Worm (Caenorhabditis elegans) whole organism, young adult: ENCODE data around the gene hcp-3.
A peak's percentile ranks its signal among the peaks of the same experiment; 100 is the strongest.

ENCODE experiments used
- F23B12.7 ChIP-seq: sonication (generic microtip); optimal IDR thresholded peaks from 2 replicates; lab custom pipeline; 2017; ENCODE audit warnings: missing genetic modification characterization, mild to moderate bottlenecking, missing compliant biosample characterization, antibody characterized with exemption, moderate library complexity; ENCODE audit not compliant: insufficient read depth
- F33H1.4 ChIP-seq: fragments of 200-800 bp; sonication (Bioruptor generic); IDR thresholded peaks from 2 replicates; pipeline ENCODE4 v1.3.6; 2022; ENCODE audit warnings: missing genetic modification reagents, missing genetic modification characterization, missing compliant biosample characterization
- F37B4.10 ChIP-seq: fragments of 200-800 bp; sonication (Bioruptor generic); IDR thresholded peaks from 2 replicates; pipeline ENCODE4 v1.3.6; 2022; ENCODE audit warnings: missing genetic modification characterization, missing compliant biosample characterization
- K11D2.4 ChIP-seq: fragments of 200-800 bp; sonication (Bioruptor generic); IDR thresholded peaks from 2 replicates; pipeline ENCODE4 v1.3.6; 2022; ENCODE audit warnings: missing genetic modification reagents, missing genetic modification characterization, missing compliant biosample characterization
- T26A5.8 ChIP-seq: sonication (generic microtip); optimal IDR thresholded peaks from 2 replicates; lab custom pipeline; 2016; ENCODE audit warnings: missing genetic modification characterization, missing compliant biosample characterization
- Y53F4B.3 ChIP-seq: fragments of 200-800 bp; sonication (Bioruptor generic); IDR thresholded peaks from 2 replicates; pipeline ENCODE4 v1.3.6; 2022; ENCODE audit warnings: missing genetic modification reagents, missing genetic modification characterization, missing compliant biosample characterization
- Y53G8AR.9 ChIP-seq: fragments of 200-800 bp; sonication (Bioruptor generic); conservative IDR thresholded peaks from 2 replicates; pipeline ENCODE4 v1.3.6; 2022; ENCODE audit warnings: missing genetic modification reagents, missing genetic modification characterization, missing compliant biosample characterization
- Y95B8A.8 ChIP-seq: fragments of 200-800 bp; sonication (Bioruptor generic); IDR thresholded peaks from 2 replicates; pipeline ENCODE4 v1.3.6; 2022; ENCODE audit warnings: missing genetic modification reagents, missing genetic modification characterization, missing compliant biosample characterization
- akir-1 ChIP-seq: fragments of 200-800 bp; sonication (Bioruptor generic); optimal IDR thresholded peaks from 2 replicates; lab custom pipeline; 2018; ENCODE audit warnings: mild to moderate bottlenecking, missing genetic modification characterization, moderate library complexity, missing compliant biosample characterization
- aptf-3 ChIP-seq: fragments of 200-800 bp; sonication (Bioruptor generic); IDR thresholded peaks from 2 replicates; pipeline ENCODE4 v1.3.6; 2022; ENCODE audit warnings: missing genetic modification characterization, missing compliant biosample characterization
- bed-2 ChIP-seq: fragments of 200-800 bp; sonication (Bioruptor generic); IDR thresholded peaks from 2 replicates; pipeline ENCODE4 v1.3.6; 2022; ENCODE audit warnings: missing genetic modification reagents, missing genetic modification characterization, missing compliant biosample characterization
- cebp-1 ChIP-seq, 2 experiments: fragments of 200-800 bp in 1 of 2; sonication (Bioruptor generic) in 1 of 2; sonication (generic microtip) in 1 of 2; IDR thresholded peaks in 1 of 2; optimal IDR thresholded peaks in 1 of 2; 2 replicates each; pipeline versions ENCODE4 v1.3.6 to Lab custom; 2017 to 2022; ENCODE audit warnings: missing compliant biosample characterization in 2 of 2, missing genetic modification characterization in 2 of 2, mild to moderate bottlenecking in 1 of 2, missing genetic modification reagents in 1 of 2, moderate library complexity in 1 of 2
- ceh-91 ChIP-seq: fragments of 200-800 bp; sonication (Bioruptor generic); IDR thresholded peaks from 2 replicates; pipeline ENCODE4 v1.3.6; 2022; ENCODE audit warnings: missing genetic modification reagents, missing genetic modification characterization, missing compliant biosample characterization
- chd-7 ChIP-seq: sonication (generic microtip); optimal IDR thresholded peaks from 2 replicates; lab custom pipeline; 2016; ENCODE audit warnings: mild to moderate bottlenecking, missing genetic modification characterization, moderate library complexity, missing compliant biosample characterization
- dox-1 ChIP-seq: fragments of 200-800 bp; sonication (Bioruptor generic); IDR thresholded peaks from 2 replicates; pipeline ENCODE4 v1.3.6; 2022; ENCODE audit warnings: missing genetic modification reagents, missing genetic modification characterization, missing compliant biosample characterization
- dpff-1 ChIP-seq: sonication (generic microtip); optimal IDR thresholded peaks from 2 replicates; lab custom pipeline; 2017; ENCODE audit warnings: mild to moderate bottlenecking, missing genetic modification characterization, missing compliant biosample characterization
- efl-1 ChIP-seq: fragments of 150-350 bp; optimal IDR thresholded peaks from 2 replicates; lab custom pipeline; 2014; ENCODE audit warnings: missing biosample characterization, missing genetic modification reagents, missing genetic modification characterization
- egl-44 ChIP-seq: fragments of 200-800 bp; sonication (Bioruptor generic); IDR thresholded peaks from 2 replicates; pipeline ENCODE4 v1.3.6; 2022; ENCODE audit warnings: missing genetic modification reagents, missing genetic modification characterization, missing compliant biosample characterization
- ekl-4 ChIP-seq: fragments of 200-800 bp; sonication (Bioruptor generic); IDR thresholded peaks from 2 replicates; pipeline ENCODE4 v1.3.6; 2022; ENCODE audit warnings: missing genetic modification reagents, missing genetic modification characterization, missing compliant biosample characterization
- ets-4 ChIP-seq: fragments of 200-800 bp; sonication (Bioruptor generic); optimal IDR thresholded peaks from 2 replicates; lab custom pipeline; 2018; ENCODE audit warnings: mild to moderate bottlenecking, missing genetic modification characterization, missing compliant biosample characterization
- him-1 ChIP-seq: sonication (generic microtip); optimal IDR thresholded peaks from 2 replicates; lab custom pipeline; 2016; ENCODE audit warnings: missing genotype, missing genetic modification reagents, missing genetic modification characterization, missing compliant biosample characterization
- lsy-27 ChIP-seq: sonication (generic microtip); optimal IDR thresholded peaks from 2 replicates; lab custom pipeline; 2017; ENCODE audit warnings: missing genetic modification characterization, mild to moderate bottlenecking, missing compliant biosample characterization, antibody characterized with exemption, missing genotype, borderline replicate concordance; ENCODE audit not compliant: insufficient read depth
- madf-6 ChIP-seq: fragments of 200-800 bp; sonication (Bioruptor generic); IDR thresholded peaks from 2 replicates; pipeline ENCODE4 v1.3.6; 2022; ENCODE audit warnings: missing genetic modification reagents, missing genetic modification characterization, missing compliant biosample characterization
- nfya-1 ChIP-seq: sonication (generic microtip); optimal IDR thresholded peaks from 2 replicates; lab custom pipeline; 2017; ENCODE audit warnings: antibody characterized with exemption, missing compliant biosample characterization, missing genetic modification characterization, borderline replicate concordance; ENCODE audit not compliant: insufficient read depth
- nfya-2 ChIP-seq: fragments of 200-800 bp; sonication (Bioruptor generic); IDR thresholded peaks from 2 replicates; pipeline ENCODE4 v1.3.6; 2022; ENCODE audit warnings: missing genetic modification reagents, missing genetic modification characterization, missing compliant biosample characterization
- nhr-120 ChIP-seq: fragments of 200-800 bp; sonication (Bioruptor generic); IDR thresholded peaks from 2 replicates; pipeline ENCODE4 v1.3.6; 2022; ENCODE audit warnings: missing genetic modification characterization, missing compliant biosample characterization
- nhr-80 ChIP-seq: sonication (generic microtip); optimal IDR thresholded peaks from 2 replicates; lab custom pipeline; 2016; ENCODE audit warnings: missing genetic modification characterization, missing compliant biosample characterization
- nhr-90 ChIP-seq: sonication (generic microtip); optimal IDR thresholded peaks from 2 replicates; lab custom pipeline; 2016; ENCODE audit warnings: missing genotype, mild to moderate bottlenecking, missing genetic modification characterization, missing compliant biosample characterization
- snpc-1.1 ChIP-seq: sonication (generic microtip); optimal IDR thresholded peaks from 2 replicates; lab custom pipeline; 2017; ENCODE audit warnings: missing genetic modification characterization, mild to moderate bottlenecking, missing compliant biosample characterization, antibody characterized with exemption, moderate library complexity, missing genotype, missing genetic modification reagents; ENCODE audit not compliant: insufficient read depth
- tbx-9 ChIP-seq: sonication (generic microtip); optimal IDR thresholded peaks from 2 replicates; lab custom pipeline; 2016; ENCODE audit warnings: borderline replicate concordance, missing genetic modification characterization, inconsistent platforms, missing compliant biosample characterization
- ztf-22 ChIP-seq: fragments of 200-800 bp; sonication (Bioruptor generic); optimal IDR thresholded peaks from 2 replicates; lab custom pipeline; 2018; ENCODE audit warnings: mild to moderate bottlenecking, missing genetic modification characterization, moderate library complexity, missing compliant biosample characterization
- ztf-25 ChIP-seq: fragments of 200-800 bp; sonication (Bioruptor generic); IDR thresholded peaks from 2 replicates; pipeline ENCODE4 v1.3.6; 2022; ENCODE audit warnings: missing genetic modification reagents, missing genetic modification characterization, missing compliant biosample characterization

The hcp-3 gene

DNA sequence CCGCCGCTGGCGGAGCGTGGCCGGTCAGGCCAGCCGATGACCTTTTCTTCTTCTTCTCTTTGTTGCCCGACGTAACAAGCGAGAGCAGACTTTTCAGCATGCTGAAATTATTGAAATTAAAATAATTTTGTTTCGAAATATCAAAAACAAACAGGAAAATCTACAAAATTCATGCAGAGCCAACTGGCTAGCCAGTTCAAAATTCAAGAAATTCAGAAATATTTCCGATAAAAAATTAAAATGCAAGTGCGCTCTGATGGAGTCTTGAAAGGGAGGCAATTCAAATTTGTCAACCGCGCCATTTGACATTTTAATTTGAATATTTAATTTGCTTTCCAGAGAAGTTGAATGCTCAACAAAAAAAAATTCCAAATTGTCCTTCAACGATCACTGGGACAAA lies 15.6 kb downstream of the hcp-3 start, which contains the start of gene F58A4.2:
Gene F58A4.2 (minus strand): TSS at position 101 of the 400 bp plus-strand sequence.
- no peak for TF ChIP-seq Y95B8A.8 (GFP tag; lab: Robert Waterston, UW)
- peak; percentile 26 for TF ChIP-seq efl-1 (GFP tag; lab: Kevin White, UChicago)

ce11 chrIII:9598168-9598567 lies 18.1 kb downstream of the hcp-3 start, which contains the start of gene F58A4.1:
Gene F58A4.1, plus strand, starts transcription at chrIII:9598468.
- TF ChIP-seq T26A5.8 (tag; lab: Kevin White, UChicago) (no peak), nhr-90 (no peak), nfya-2 (GFP tag; lab: Robert Waterston, UW) (no peak), ztf-25 (GFP tag; lab: Robert Waterston, UW) (no peak), Y53G8AR.9 (no peak), ztf-22 (GFP tag; lab: Kevin White, UChicago) (no peak), cebp-1 (GFP tag; IDR thresholded peaks at IDR 0.05; lab: Robert Waterston, UW) (no peak), cebp-1 (tag; optimal IDR thresholded peaks at IDR 0.05; lab: Kevin White, UChicago) (no peak), lsy-27 (tag; lab: Kevin White, UChicago) (no peak), tbx-9 (no peak), egl-44 (no peak), F33H1.4 (no peak), ets-4 (no peak)

DNA sequence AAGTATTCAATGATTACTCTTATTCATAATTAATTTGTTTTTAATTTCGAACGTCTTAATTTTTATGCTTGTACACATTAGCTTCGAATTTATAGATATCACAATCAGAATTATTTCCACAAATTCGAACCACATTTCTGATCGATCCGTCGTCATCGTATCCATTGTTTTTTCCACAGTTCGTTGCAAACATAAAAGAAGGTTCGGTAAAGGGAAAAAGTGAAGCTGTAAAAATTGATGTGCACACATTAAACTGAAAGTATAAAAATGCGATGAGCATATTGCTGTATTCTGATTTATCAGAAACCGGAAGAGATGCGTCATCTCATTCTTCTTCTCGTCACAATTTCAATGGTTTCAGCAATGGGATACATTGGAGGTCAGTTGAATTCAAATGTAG lies 19.2 kb downstream of the hcp-3 start, which contains the start of gene C48B4.12:
Gene C48B4.12 (plus strand): TSS at position 301 of the 400 bp plus-strand sequence.
- TF ChIP-seq akir-1 (GFP tag; lab: Kevin White, UChicago) (no peak), nhr-120 (GFP tag; lab: Robert Waterston, UW) (no peak), F37B4.10 (GFP tag; lab: Robert Waterston, UW) (no peak), Y95B8A.8 (GFP tag; lab: Robert Waterston, UW) (no peak), ekl-4 (GFP tag; lab: Robert Waterston, UW) (no peak), chd-7 (tag; lab: Kevin White, UChicago) (no peak), F23B12.7 (tag; lab: Kevin White, UChicago) (no peak), madf-6 (GFP tag; lab: Robert Waterston, UW) (no peak), him-1 (tag; lab: Kevin White, UChicago) (no peak), egl-44 (no peak), snpc-1.1 (no peak)

- no peak for TF ChIP-seq aptf-3 (GFP tag; lab: Robert Waterston, UW)
- TF ChIP-seq nfya-1: no peak
- no peak for TF ChIP-seq dox-1
- TF ChIP-seq snpc-1.1: no peak
- TF ChIP-seq ceh-91: no peak
- TF ChIP-seq bed-2: no peak
- no peak for TF ChIP-seq dpff-1 (tag; lab: Kevin White, UChicago)
- TF ChIP-seq, all 124 proteins: peak for 0
These were observed 20.7 kb downstream of the hcp-3 start, which contains the start of gene rom-2 for ce11 chrIII:9595563-9595962. Gene rom-2, minus strand, starts transcription at chrIII:9595663.

- no peak for TF ChIP-seq K11D2.4 (GFP tag; lab: Robert Waterston, UW)
- no peak for TF ChIP-seq Y53F4B.3 (GFP tag; lab: Robert Waterston, UW)
- TF ChIP-seq nhr-80 (tag; lab: Kevin White, UChicago): peak; percentile 78
- TF ChIP-seq ztf-22 (GFP tag; lab: Kevin White, UChicago): no peak
These were observed 24.2 kb downstream of the hcp-3 start, which contains the start of gene acox-1.5 for ce11 chrIII:9592118-9592517. Gene acox-1.5, minus strand, starts transcription at chrIII:9592192.
